Worm (Caenorhabditis elegans) whole organism, dauer: ENCODE measurements around the gene nhr-8.

Experiments
- unc-62 ChIP-seq: sonication (generic microtip); optimal IDR thresholded peaks from 2 replicates; lab custom pipeline; 2017; ENCODE audit warnings: missing biosample characterization, missing genetic modification reagents, missing genetic modification characterization

nhr-8 gene

ce11 chrIV:7727258-7727657 lies 16.5 kb downstream of the nhr-8 start:
- TF ChIP-seq unc-62 (GFP tag; lab: Kevin White, UChicago): no peak

DNA sequence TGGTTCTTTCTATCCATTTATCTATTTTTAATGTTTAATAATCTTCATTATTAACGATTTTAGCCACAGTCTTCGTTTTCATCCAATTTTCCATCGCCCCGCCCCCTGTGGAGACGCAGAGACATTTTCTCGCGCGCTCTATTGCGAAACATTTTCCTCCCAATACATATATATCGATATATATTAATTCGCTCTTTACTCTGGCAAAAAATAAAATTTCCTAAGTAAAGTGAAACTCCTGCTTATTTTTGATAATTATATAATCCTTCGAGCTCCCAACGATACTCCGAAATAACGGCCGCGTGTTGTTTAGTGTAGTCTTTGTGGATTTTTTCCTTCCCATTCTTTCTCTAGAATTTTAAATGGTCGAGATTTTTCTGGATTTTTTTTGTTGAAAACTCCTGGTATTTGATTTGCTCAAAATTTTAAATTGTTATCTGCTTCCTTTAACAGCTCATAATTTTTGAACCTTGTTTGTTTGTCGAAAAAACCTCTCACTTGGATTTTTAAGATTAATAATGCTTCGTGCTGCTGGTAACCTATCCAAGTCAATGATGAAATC lies 17.7 kb downstream of the nhr-8 start, which contains the start of gene sucg-1:
Gene sucg-1 (plus strand): TSS at position 512 of the 562 bp plus-strand sequence.
- no peak for TF ChIP-seq unc-62 (GFP tag; lab: Kevin White, UChicago)

DNA sequence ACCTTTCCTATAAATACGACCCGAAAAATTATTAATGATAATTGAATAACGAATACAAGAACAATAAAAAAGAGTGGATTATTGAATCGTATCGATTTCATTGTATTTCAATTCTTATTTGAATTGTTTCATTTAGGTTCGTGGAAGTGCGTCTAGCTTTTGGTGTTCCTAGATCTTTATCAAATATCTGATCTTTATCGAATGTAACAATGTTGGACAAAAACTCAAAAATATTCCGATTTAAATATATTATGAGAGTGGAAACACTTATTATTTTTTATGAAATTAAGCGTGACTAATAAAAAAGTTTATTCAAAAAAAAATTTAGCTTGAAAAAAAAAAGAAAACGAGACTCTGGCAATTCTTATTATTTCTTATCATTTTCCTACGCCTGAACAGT lies 21.2 kb downstream of the nhr-8 start, which contains the start of the genes C50F7.9 and C50F7.3:
Gene C50F7.9 (minus strand): TSS at position 101 of the 400 bp plus-strand sequence.
Gene C50F7.3 (plus strand): TSS at position 370 of the 400 bp plus-strand sequence.
- no peak for TF ChIP-seq unc-62 (GFP tag; lab: Kevin White, UChicago)

- no peak for TF ChIP-seq unc-62 (GFP tag; lab: Kevin White, UChicago)
Observed at ce11 chrIV:7734173-7734572, 23.4 kb downstream of the nhr-8 start.

- TF ChIP-seq unc-62 (GFP tag; lab: Kevin White, UChicago): no peak
Observed at ce11 chrIV:7734619-7735018, 23.8 kb downstream of the nhr-8 start, which contains the start of gene clx-1. Gene clx-1 (plus strand): TSS chrIV:7734648.

DNA sequence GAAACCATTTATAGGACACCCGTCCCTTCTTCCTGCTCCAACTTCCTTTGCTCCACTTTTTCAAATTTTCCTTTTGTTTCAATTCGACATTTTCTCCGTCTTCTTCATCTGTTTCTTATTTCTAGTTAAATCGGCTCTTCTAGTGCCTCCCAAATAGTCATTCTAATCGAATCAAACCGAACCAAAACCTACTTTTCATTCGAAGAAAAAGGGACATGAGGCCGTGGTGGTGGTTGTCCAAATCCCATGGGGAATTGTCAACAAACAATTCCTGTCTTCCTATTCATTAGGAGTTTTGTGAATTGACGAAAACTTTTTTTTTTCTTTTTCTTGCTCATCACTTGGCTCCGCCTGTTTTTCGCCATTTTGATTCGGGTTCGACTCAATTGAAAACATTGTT lies 25.8 kb downstream of the nhr-8 start:
- no peak for TF ChIP-seq unc-62 (GFP tag; lab: Kevin White, UChicago)

ce11 chrIV:7743539-7743938 lies 32.8 kb downstream of the nhr-8 start, which contains the start of gene npr-35:
Gene npr-35 (plus strand): TSS chrIV:7743839.
- no peak for TF ChIP-seq unc-62 (GFP tag; lab: Kevin White, UChicago)

DNA sequence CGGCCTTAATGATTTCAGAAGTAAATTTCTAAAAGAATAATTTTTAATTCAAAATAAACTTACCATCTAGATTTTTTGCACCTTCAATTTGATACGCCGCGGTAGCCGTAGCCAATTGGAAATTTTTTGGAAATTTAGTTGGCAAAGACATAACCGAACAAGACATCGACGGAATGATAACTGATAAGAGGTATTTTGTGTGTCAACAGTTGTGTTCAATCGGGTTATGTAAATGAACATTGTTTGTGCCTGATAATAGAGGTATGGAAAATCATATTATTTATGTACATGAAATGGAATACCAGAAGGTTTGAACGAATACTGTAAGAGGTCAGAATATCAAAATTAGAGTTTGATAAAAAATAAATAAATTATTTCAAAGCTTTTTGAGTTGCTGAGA lies 37.1 kb downstream of the nhr-8 start, which contains the start of gene klo-1:
Gene klo-1 (minus strand): TSS at position 388 of the 400 bp plus-strand sequence.
- TF ChIP-seq unc-62 (GFP tag; lab: Kevin White, UChicago): no peak

ce11 chrIV:7753108-7753507 lies 42.3 kb downstream of the nhr-8 start, which contains the start of gene col-14:
Gene col-14 (plus strand): TSS chrIV:7753408.
- TF ChIP-seq unc-62 (GFP tag; lab: Kevin White, UChicago): no peak

ce11 chrIV:7754114-7754513 lies 43.3 kb downstream of the nhr-8 start:
- no peak for TF ChIP-seq unc-62 (GFP tag; lab: Kevin White, UChicago)

- no peak for TF ChIP-seq unc-62 (GFP tag; lab: Kevin White, UChicago)
Observed at ce11 chrIV:7757245-7757644, 46.5 kb downstream of the nhr-8 start, which contains the start of gene C46A5.4. Gene C46A5.4 (minus strand): TSS chrIV:7757345.

- no peak for TF ChIP-seq unc-62 (GFP tag; lab: Kevin White, UChicago)
Observed at ce11 chrIV:7759527-7759926, 48.7 kb downstream of the nhr-8 start, which contains the start of gene dsb-3. Gene dsb-3 (minus strand): TSS chrIV:7759627.

DNA sequence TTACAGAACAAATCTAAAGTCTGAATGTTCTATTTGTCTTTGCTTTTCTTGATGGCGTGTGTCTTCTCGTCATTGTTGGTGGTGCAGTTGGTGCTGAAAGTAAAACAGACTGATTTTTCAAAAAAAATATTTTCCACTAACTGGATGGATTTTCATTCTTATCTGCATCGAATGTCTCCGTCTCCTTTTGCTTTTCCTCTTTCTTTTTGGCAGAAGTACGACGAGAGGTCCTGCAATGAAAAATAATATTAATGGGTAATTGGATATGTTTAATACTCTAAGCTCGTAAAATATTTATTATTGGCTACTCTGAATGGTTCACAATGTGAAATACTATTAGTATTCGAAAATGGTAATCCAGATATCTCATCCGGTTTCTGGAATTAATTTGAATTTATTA lies 49.3 kb downstream of the nhr-8 start, which contains the start of gene del-7:
Gene del-7 (plus strand): TSS at position 301 of the 400 bp plus-strand sequence.
- TF ChIP-seq unc-62 (GFP tag; lab: Kevin White, UChicago): no peak

DNA sequence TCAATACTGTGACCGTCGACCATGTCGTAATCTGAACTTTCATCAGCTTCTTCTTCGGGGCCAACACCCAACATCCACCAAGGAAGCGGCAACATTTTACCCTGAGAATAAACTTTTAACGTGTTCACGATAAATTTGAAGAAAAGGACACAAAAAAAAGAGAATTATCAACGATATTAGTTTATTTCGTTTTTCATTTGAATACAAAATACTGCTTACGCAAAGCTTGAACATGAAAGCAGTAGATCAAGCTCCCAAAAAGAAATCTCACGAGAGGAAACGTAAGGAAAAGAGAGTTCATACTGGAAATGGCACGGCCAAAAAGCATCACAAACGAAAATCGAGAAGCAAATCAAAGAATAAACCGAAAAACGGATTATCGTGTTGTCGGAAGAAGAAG lies 53.0 kb downstream of the nhr-8 start, which contains the start of the genes C46A5.6 and C46A5.1:
Gene C46A5.6 (minus strand): TSS at position 101 of the 400 bp plus-strand sequence.
Gene C46A5.1 (plus strand): TSS at position 184 of the 400 bp plus-strand sequence.
- TF ChIP-seq unc-62 (GFP tag; lab: Kevin White, UChicago): no peak
